Worm (Caenorhabditis elegans) whole organism, young adult: Measurements from ENCODE around the gene warf-1.

ENCODE experiments used
- B0261.1 ChIP-seq: sonication (generic microtip); optimal IDR thresholded peaks from 2 replicates; lab custom pipeline; 2016; ENCODE audit warnings: mild to moderate bottlenecking, missing genetic modification characterization, moderate library complexity, missing compliant biosample characterization
- C06A6.2 ChIP-seq: fragments of 200-800 bp; sonication (Bioruptor generic); conservative IDR thresholded peaks from 2 replicates; pipeline ENCODE4 v1.3.6; 2022; ENCODE audit warnings: missing genetic modification characterization, missing compliant biosample characterization
- D2030.7 ChIP-seq: fragments of 200-800 bp; sonication (Bioruptor generic); IDR thresholded peaks from 2 replicates; pipeline ENCODE4 v1.3.6; 2022; ENCODE audit warnings: missing genetic modification reagents, missing genetic modification characterization, missing compliant biosample characterization
- F23B12.7 ChIP-seq: sonication (generic microtip); optimal IDR thresholded peaks from 2 replicates; lab custom pipeline; 2017; ENCODE audit warnings: missing genetic modification characterization, mild to moderate bottlenecking, missing compliant biosample characterization, antibody characterized with exemption, moderate library complexity; ENCODE audit not compliant: insufficient read depth
- K11D2.4 ChIP-seq: fragments of 200-800 bp; sonication (Bioruptor generic); IDR thresholded peaks from 2 replicates; pipeline ENCODE4 v1.3.6; 2022; ENCODE audit warnings: missing genetic modification reagents, missing genetic modification characterization, missing compliant biosample characterization
- K12H6.12 ChIP-seq: fragments of 200-800 bp; sonication (Bioruptor generic); optimal IDR thresholded peaks from 2 replicates; lab custom pipeline; 2018; ENCODE audit warnings: mild to moderate bottlenecking, missing genetic modification characterization, missing compliant biosample characterization
- ZK185.1 ChIP-seq: sonication (generic microtip); optimal IDR thresholded peaks from 2 replicates; lab custom pipeline; 2016; ENCODE audit warnings: mild to moderate bottlenecking, missing genetic modification characterization, missing compliant biosample characterization; ENCODE audit not compliant: poor library complexity, severe bottlenecking
- aptf-3 ChIP-seq: fragments of 200-800 bp; sonication (Bioruptor generic); IDR thresholded peaks from 2 replicates; pipeline ENCODE4 v1.3.6; 2022; ENCODE audit warnings: missing genetic modification characterization, missing compliant biosample characterization
- atf-7 ChIP-seq: sonication (generic microtip); optimal IDR thresholded peaks from 2 replicates; lab custom pipeline; 2017; ENCODE audit warnings: mild to moderate bottlenecking, missing genetic modification characterization, missing compliant biosample characterization
- attf-3 ChIP-seq: fragments of 200-800 bp; sonication (Bioruptor generic); conservative IDR thresholded peaks from 2 replicates; pipeline ENCODE4 v1.3.6; 2022; ENCODE audit warnings: missing genetic modification reagents, missing genetic modification characterization, missing compliant biosample characterization
- attf-5 ChIP-seq: fragments of 200-800 bp; sonication (Bioruptor generic); optimal IDR thresholded peaks from 2 replicates; lab custom pipeline; 2018; ENCODE audit warnings: mild to moderate bottlenecking, missing genetic modification characterization, missing compliant biosample characterization
- ceh-100 ChIP-seq: fragments of 200-800 bp; sonication (Bioruptor generic); IDR thresholded peaks from 2 replicates; pipeline ENCODE4 v1.3.6; 2022; ENCODE audit warnings: missing genetic modification reagents, missing genetic modification characterization, missing compliant biosample characterization
- ceh-58 ChIP-seq: fragments of 200-800 bp; sonication (Bioruptor generic); IDR thresholded peaks from 2 replicates; pipeline ENCODE4 v1.3.6; 2022; ENCODE audit warnings: missing genetic modification characterization, missing compliant biosample characterization
- ceh-79 ChIP-seq: sonication (generic microtip); optimal IDR thresholded peaks from 2 replicates; lab custom pipeline; 2017; ENCODE audit warnings: mild to moderate bottlenecking, missing genetic modification characterization, missing compliant biosample characterization
- ceh-91 ChIP-seq: fragments of 200-800 bp; sonication (Bioruptor generic); IDR thresholded peaks from 2 replicates; pipeline ENCODE4 v1.3.6; 2022; ENCODE audit warnings: missing genetic modification reagents, missing genetic modification characterization, missing compliant biosample characterization
- dpl-1 ChIP-seq: fragments of 150-350 bp; optimal IDR thresholded peaks from 2 replicates; lab custom pipeline; 2014; ENCODE audit warnings: missing biosample characterization, missing genetic modification reagents, missing genetic modification characterization
- efl-1 ChIP-seq: fragments of 150-350 bp; optimal IDR thresholded peaks from 2 replicates; lab custom pipeline; 2014; ENCODE audit warnings: missing biosample characterization, missing genetic modification reagents, missing genetic modification characterization
- ets-4 ChIP-seq: fragments of 200-800 bp; sonication (Bioruptor generic); optimal IDR thresholded peaks from 2 replicates; lab custom pipeline; 2018; ENCODE audit warnings: mild to moderate bottlenecking, missing genetic modification characterization, missing compliant biosample characterization
- hlh-12 ChIP-seq: sonication (generic microtip); optimal IDR thresholded peaks from 2 replicates; lab custom pipeline; 2016; ENCODE audit warnings: missing genetic modification characterization, missing compliant biosample characterization
- hsf-1 ChIP-seq: fragments of 200-800 bp; sonication (Bioruptor generic); IDR thresholded peaks from 2 replicates; pipeline ENCODE4 v1.3.6; 2022; ENCODE audit warnings: missing genetic modification reagents, missing genetic modification characterization, missing compliant biosample characterization
- lin-54 ChIP-seq: fragments of 200-800 bp; sonication (Bioruptor generic); optimal IDR thresholded peaks from 2 replicates; lab custom pipeline; 2018; ENCODE audit warnings: mild to moderate bottlenecking, missing genetic modification characterization, missing compliant biosample characterization
- lsl-1 ChIP-seq: fragments of 200-800 bp; sonication (Bioruptor generic); optimal IDR thresholded peaks from 2 replicates; lab custom pipeline; 2018; ENCODE audit warnings: mild to moderate bottlenecking, missing genetic modification characterization, moderate library complexity, missing compliant biosample characterization
- madf-6 ChIP-seq: fragments of 200-800 bp; sonication (Bioruptor generic); IDR thresholded peaks from 2 replicates; pipeline ENCODE4 v1.3.6; 2022; ENCODE audit warnings: missing genetic modification reagents, missing genetic modification characterization, missing compliant biosample characterization
- mxl-1 ChIP-seq: sonication (generic microtip); optimal IDR thresholded peaks from 2 replicates; lab custom pipeline; 2016; ENCODE audit warnings: missing genetic modification characterization, missing compliant biosample characterization
- nfya-1 ChIP-seq: sonication (generic microtip); optimal IDR thresholded peaks from 2 replicates; lab custom pipeline; 2017; ENCODE audit warnings: antibody characterized with exemption, missing compliant biosample characterization, missing genetic modification characterization, borderline replicate concordance; ENCODE audit not compliant: insufficient read depth
- nhr-80 ChIP-seq: sonication (generic microtip); optimal IDR thresholded peaks from 2 replicates; lab custom pipeline; 2016; ENCODE audit warnings: missing genetic modification characterization, missing compliant biosample characterization
- pbrm-1 ChIP-seq: fragments of 200-800 bp; sonication (Bioruptor generic); IDR thresholded peaks from 2 replicates; pipeline ENCODE4 v1.3.6; 2022; ENCODE audit warnings: missing genetic modification reagents, missing genetic modification characterization, missing compliant biosample characterization
- pha-4 ChIP-seq: fragments of 150-350 bp; sonication (generic microtip); optimal IDR thresholded peaks from 2 replicates; lab custom pipeline; 2014; ENCODE audit warnings: missing biosample characterization, missing genetic modification reagents, missing genetic modification characterization
- rec-8 ChIP-seq, 2 experiments: sonication (generic microtip); optimal IDR thresholded peaks; 2 replicates each; lab custom pipeline; 2016; ENCODE audit warnings: mild to moderate bottlenecking in 2 of 2, missing genetic modification characterization in 2 of 2, missing genetic modification reagents in 2 of 2, missing genotype in 2 of 2, missing biosample characterization in 1 of 2, missing compliant biosample characterization in 1 of 2, moderate library complexity in 1 of 2
- snpc-1.3 ChIP-seq: sonication (generic microtip); optimal IDR thresholded peaks from 2 replicates; lab custom pipeline; 2017; ENCODE audit warnings: missing genetic modification characterization, mild to moderate bottlenecking, missing compliant biosample characterization, antibody characterized with exemption, moderate library complexity, missing genotype, missing genetic modification reagents; ENCODE audit not compliant: insufficient read depth
- snpc-4 ChIP-seq, 5 experiments: fragments of 150-350 bp in 1 of 5; sonication (generic microtip) in 4 of 5; optimal IDR thresholded peaks; 2 replicates each; lab custom pipeline; 2014 to 2018; ENCODE audit warnings: missing genetic modification characterization in 5 of 5, missing biosample characterization in 3 of 5, antibody characterized with exemption in 2 of 5, mild to moderate bottlenecking in 2 of 5, missing compliant biosample characterization in 2 of 5, missing genotype in 2 of 5, moderate library complexity in 2 of 5, missing genetic modification reagents in 1 of 5
- tbp1 ChIP-seq: fragments of 200-800 bp; sonication (Bioruptor generic); optimal IDR thresholded peaks from 2 replicates; lab custom pipeline; 2018; ENCODE audit warnings: mild to moderate bottlenecking, missing genetic modification characterization, missing compliant biosample characterization
- xnd-1 ChIP-seq: sonication (generic microtip); optimal IDR thresholded peaks from 2 replicates; lab custom pipeline; 2016; ENCODE audit warnings: missing genotype, missing genetic modification reagents, missing genetic modification characterization, missing compliant biosample characterization
- ztf-18 ChIP-seq: sonication (generic microtip); optimal IDR thresholded peaks from 2 replicates; lab custom pipeline; 2016; ENCODE audit warnings: missing genotype, mild to moderate bottlenecking, missing genetic modification characterization, missing compliant biosample characterization
- ztf-28 ChIP-seq: fragments of 200-800 bp; sonication (Bioruptor generic); IDR thresholded peaks from 2 replicates; pipeline ENCODE4 v1.3.6; 2022; ENCODE audit warnings: missing genetic modification reagents, missing genetic modification characterization, missing compliant biosample characterization

The warf-1 gene

DNA sequence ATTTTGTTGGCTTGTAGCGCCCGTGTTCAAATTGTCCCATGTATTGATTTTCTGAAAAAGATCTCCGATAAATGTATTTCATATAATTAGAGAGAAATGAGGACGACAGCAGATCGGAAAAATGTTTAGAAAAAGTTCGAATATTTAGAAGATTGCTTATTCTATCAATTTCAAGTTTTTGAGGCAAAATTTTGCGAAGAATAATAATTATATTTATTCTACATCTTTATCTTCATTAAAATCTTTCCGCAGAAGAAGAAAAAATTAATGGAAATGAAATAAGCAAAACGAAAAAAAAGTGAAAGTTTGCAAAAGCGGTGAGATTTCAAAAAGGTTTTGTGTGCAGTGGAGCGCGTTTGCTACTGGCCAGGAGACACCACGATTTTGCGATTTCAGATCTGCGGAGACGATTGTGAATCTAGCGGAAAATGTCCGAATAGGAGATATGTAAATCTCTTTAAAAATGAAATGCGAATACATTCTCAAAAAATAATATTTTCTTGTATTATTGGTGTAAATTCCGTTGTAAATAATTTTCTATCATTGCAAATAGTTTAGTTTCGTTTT, 19.7 kb downstream of the warf-1 start, which contains the start of gene nrde-4 (continued):
- no peak for TF ChIP-seq rec-8 (tag; optimal IDR thresholded peaks at IDR 0.05; lab: Kevin White, UChicago)
- peak; percentile 83 for TF ChIP-seq F23B12.7 (tag; lab: Kevin White, UChicago)
- no peak for TF ChIP-seq aptf-3 (GFP tag; lab: Robert Waterston, UW)
- peak; percentile 26 for TF ChIP-seq tbp1
- TF ChIP-seq ztf-18 (tag; lab: Kevin White, UChicago): peak; percentile 12
- peak; percentile 77 for TF ChIP-seq attf-5 (GFP tag; lab: Kevin White, UChicago)
- TF ChIP-seq snpc-1.3 (tag; lab: Kevin White, UChicago): peak; percentile 3
- TF ChIP-seq D2030.7 (GFP tag; lab: Robert Waterston, UW): peak; percentile 40; the same call in 1 of the 2 replicates
- no peak for TF ChIP-seq snpc-4 (GFP tag; optimal IDR thresholded peaks at IDR 0.05; lab: Kevin White, UChicago)
- peak in 3 of 4 experiments; percentile 15 to 56 (median 52) for TF ChIP-seq snpc-4 (tag; optimal IDR thresholded peaks at IDR 0.05; lab: Kevin White, UChicago)
- TF ChIP-seq atf-7 (tag; lab: Kevin White, UChicago): no peak
- peak; percentile 20 for TF ChIP-seq efl-1 (GFP tag; lab: Kevin White, UChicago)
- TF ChIP-seq ceh-91 (GFP tag; lab: Robert Waterston, UW): peak; percentile 28; the same call in 1 of the 2 replicates
- no peak for TF ChIP-seq pbrm-1 (GFP tag; lab: Robert Waterston, UW)
- TF ChIP-seq ceh-100 (GFP tag; lab: Robert Waterston, UW): peak; percentile 96
- TF ChIP-seq ceh-58 (GFP tag; lab: Robert Waterston, UW): no peak
- TF ChIP-seq xnd-1 (tag; lab: Kevin White, UChicago): no peak
- peak; percentile 29 for TF ChIP-seq lsl-1 (GFP tag; lab: Kevin White, UChicago)
- peak; percentile 51 for TF ChIP-seq nhr-80
- peak; percentile 56 for TF ChIP-seq lin-54 (GFP tag; lab: Kevin White, UChicago)

ce11 chrIV:7658589-7658988, 24.0 kb downstream of the warf-1 start, which contains the start of gene C08G9.1:
Gene C08G9.1, plus strand, starts transcription at chrIV:7658763.
- TF ChIP-seq B0261.1 (tag; lab: Kevin White, UChicago): no peak
- TF ChIP-seq hsf-1 (GFP tag; lab: Robert Waterston, UW): no peak
- TF ChIP-seq rec-8 (tag; optimal IDR thresholded peaks at IDR 0.05; lab: Kevin White, UChicago): no peak
- no peak for TF ChIP-seq madf-6 (GFP tag; lab: Robert Waterston, UW)

DNA sequence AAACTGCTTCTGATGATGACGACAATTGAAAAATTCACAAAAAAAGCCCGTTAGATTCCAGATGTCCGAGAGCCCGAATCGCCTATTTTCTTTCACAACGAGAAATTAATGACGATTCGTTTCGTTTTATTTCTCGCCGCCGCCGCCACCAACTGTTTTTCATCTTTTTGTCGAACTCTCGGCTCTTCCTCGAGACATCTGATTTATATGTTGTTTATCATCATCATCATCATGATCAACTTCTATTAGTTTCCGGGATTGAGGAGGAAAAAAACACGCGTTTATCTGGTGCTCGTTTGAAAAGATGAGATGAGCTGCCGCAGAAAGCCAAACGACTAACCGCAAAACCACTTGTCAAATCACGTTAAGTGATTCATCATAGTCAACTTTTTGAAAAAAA, 24.9 kb downstream of the warf-1 start:
- TF ChIP-seq C06A6.2 (GFP tag; lab: Robert Waterston, UW): no peak
- no peak for TF ChIP-seq ceh-79 (tag; lab: Kevin White, UChicago)
- TF ChIP-seq ZK185.1: no peak
- no peak for TF ChIP-seq madf-6 (GFP tag; lab: Robert Waterston, UW)
- no peak for TF ChIP-seq K11D2.4 (GFP tag; lab: Robert Waterston, UW)
- TF ChIP-seq hlh-12 (tag; lab: Kevin White, UChicago): no peak
- TF ChIP-seq attf-3 (GFP tag; lab: Robert Waterston, UW): no peak
- TF ChIP-seq ceh-100 (GFP tag; lab: Robert Waterston, UW): no peak
- no peak for TF ChIP-seq ztf-28 (GFP tag; lab: Robert Waterston, UW)
- TF ChIP-seq ets-4 (GFP tag; lab: Kevin White, UChicago): no peak
- TF ChIP-seq nfya-1 (tag; lab: Kevin White, UChicago): no peak
- no peak for TF ChIP-seq mxl-1 (tag; lab: Kevin White, UChicago)
- TF ChIP-seq dpl-1 (GFP tag; lab: Kevin White, UChicago): no peak
- TF ChIP-seq K12H6.12 (tag; lab: Kevin White, UChicago): no peak
- TF ChIP-seq pha-4: no peak
